Fruit fly (Drosophila melanogaster): ENCODE measurements around the gene CG17803.

DNA sequence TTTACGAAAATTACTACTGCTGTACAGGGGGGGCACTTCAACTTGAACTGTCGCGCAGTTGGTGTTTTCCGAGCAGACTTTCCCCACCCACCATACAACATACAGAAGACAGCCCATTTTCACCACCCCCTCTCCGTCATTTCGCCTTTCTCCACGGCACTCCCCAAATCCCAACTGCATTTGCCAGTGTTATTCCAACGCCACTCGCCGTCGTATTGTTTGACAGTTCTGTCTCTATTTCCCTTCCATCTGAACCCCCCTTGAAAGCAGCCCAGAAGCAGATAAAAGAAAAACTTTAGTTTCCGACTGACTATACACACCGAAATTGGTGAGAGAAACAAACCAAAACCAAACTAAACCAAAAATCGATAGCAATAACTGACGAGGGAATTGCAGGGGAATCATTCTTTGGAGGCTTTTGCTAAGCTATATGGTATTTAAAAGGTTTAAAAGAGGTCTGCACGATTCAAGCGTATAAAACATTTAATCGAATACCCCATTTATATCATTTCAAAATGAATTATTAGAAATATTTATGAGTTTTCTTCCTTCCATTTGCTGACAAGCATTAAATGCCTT is 25.8 kb upstream of the CG17803 start:
- TF ChIP-seq ttk (optimal IDR thresholded peaks at IDR 0.05) = no peak
- no peak for TF ChIP-seq psq (optimal IDR thresholded peaks at IDR 0.05)
- TF ChIP-seq h (optimal IDR thresholded peaks at IDR 0.05) = no peak
- no peak for TF ChIP-seq Sin3A (optimal IDR thresholded peaks at IDR 0.05)
- TF ChIP-seq Myc (optimal IDR thresholded peaks at IDR 0.05) = no peak
- TF ChIP-seq insv (optimal IDR thresholded peaks at IDR 0.05) = no peak

Measured in Kc167 (cell line).